Fruit fly (Drosophila melanogaster) whole organism, embryonic: ENCODE results near the gene CG13995.
A peak's percentile ranks its signal among the peaks of the same experiment; 100 is the strongest.

Source experiments
- CG10209 ChIP-seq: fragments of 200-800 bp; sonication (Bioruptor generic); optimal IDR thresholded peaks from 3 replicates; lab custom pipeline; 2017; ENCODE audit warnings: missing biosample characterization, mild to moderate bottlenecking, missing genetic modification characterization, missing genetic modification reagents
- CG12219 ChIP-seq: fragments of 200-800 bp; sonication (Bioruptor generic); optimal IDR thresholded peaks from 3 replicates; lab custom pipeline; 2018; ENCODE audit warnings: missing biosample characterization, mild to moderate bottlenecking, missing genetic modification characterization
- CG12942 ChIP-seq: fragments of 200-800 bp; sonication (Bioruptor generic); optimal IDR thresholded peaks from 3 replicates; lab custom pipeline; 2016; ENCODE audit warnings: missing biosample characterization, missing genetic modification characterization
- CG13894 ChIP-seq: fragments of 200-800 bp; sonication (Bioruptor generic); optimal IDR thresholded peaks from 3 replicates; lab custom pipeline; 2018; ENCODE audit warnings: missing biosample characterization, mild to moderate bottlenecking, missing genetic modification characterization, moderate library complexity
- CG15269 ChIP-seq: fragments of 200-800 bp; sonication (Bioruptor generic); optimal IDR thresholded peaks from 2 replicates; lab custom pipeline; 2018; ENCODE audit warnings: missing biosample characterization, mild to moderate bottlenecking, missing genetic modification characterization, moderate library complexity
- CG15696 ChIP-seq: fragments of 200-800 bp; sonication (Bioruptor generic); optimal IDR thresholded peaks from 2 replicates; lab custom pipeline; 2019; ENCODE audit warnings: missing biosample characterization, mild to moderate bottlenecking, missing genetic modification characterization, moderate library complexity
- CG16779 ChIP-seq: fragments of 200-800 bp; sonication (Bioruptor generic); IDR thresholded peaks from 2 replicates; pipeline ENCODE4 v1.3.6; 2022; ENCODE audit warnings: missing biosample characterization, missing genetic modification characterization
- CG17328 ChIP-seq: fragments of 200-800 bp; sonication (Bioruptor generic); IDR thresholded peaks from 2 replicates; pipeline ENCODE4 v1.3.6; 2022; ENCODE audit warnings: missing biosample characterization, missing genetic modification characterization
- CG18764 ChIP-seq: fragments of 200-800 bp; sonication (Bioruptor generic); optimal IDR thresholded peaks from 3 replicates; lab custom pipeline; 2016; ENCODE audit warnings: missing biosample characterization, missing genetic modification characterization
- CG2120 ChIP-seq: fragments of 200-800 bp; sonication (Bioruptor generic); optimal IDR thresholded peaks from 3 replicates; lab custom pipeline; 2016; ENCODE audit warnings: missing biosample characterization, missing genetic modification characterization
- CG2875 ChIP-seq: fragments of 200-800 bp; sonication (Bioruptor generic); optimal IDR thresholded peaks from 2 replicates; lab custom pipeline; 2017; ENCODE audit warnings: missing biosample characterization, mild to moderate bottlenecking, missing genetic modification characterization, missing genetic modification reagents
- CG33557 ChIP-seq: fragments of 200-800 bp; sonication (Bioruptor generic); optimal IDR thresholded peaks from 2 replicates; lab custom pipeline; 2019; ENCODE audit warnings: missing biosample characterization, mild to moderate bottlenecking, missing genetic modification characterization, moderate library complexity
- CG42726 ChIP-seq: fragments of 200-800 bp; sonication (Bioruptor generic); IDR thresholded peaks from 2 replicates; pipeline ENCODE4 v1.3.6; 2022; ENCODE audit warnings: missing biosample characterization, missing genetic modification characterization; ENCODE audit not compliant: partially characterized antibody
- CG6683 ChIP-seq: fragments of 200-800 bp; sonication (Bioruptor generic); optimal IDR thresholded peaks from 2 replicates; lab custom pipeline; 2017; ENCODE audit warnings: missing biosample characterization, mild to moderate bottlenecking, missing genetic modification characterization, missing genetic modification reagents
- CG6689 ChIP-seq: fragments of 200-800 bp; sonication (Bioruptor generic); IDR thresholded peaks from 2 replicates; pipeline ENCODE4 v1.3.6; 2022; ENCODE audit warnings: missing biosample characterization, missing genetic modification characterization
- CG6854 ChIP-seq: fragments of 200-800 bp; sonication (Bioruptor generic); optimal IDR thresholded peaks from 3 replicates; lab custom pipeline; 2017; ENCODE audit warnings: missing biosample characterization, mild to moderate bottlenecking, missing genetic modification characterization
- CG8281 ChIP-seq: fragments of 200-800 bp; sonication (Bioruptor generic); optimal IDR thresholded peaks from 2 replicates; lab custom pipeline; 2018; ENCODE audit warnings: missing biosample characterization, mild to moderate bottlenecking, missing genetic modification characterization, moderate library complexity
- CG8359 ChIP-seq: fragments of 200-800 bp; sonication (Bioruptor generic); optimal IDR thresholded peaks from 2 replicates; lab custom pipeline; 2017; ENCODE audit warnings: missing biosample characterization, mild to moderate bottlenecking, missing genetic modification characterization, borderline replicate concordance
- CG8924 ChIP-seq: fragments of 200-800 bp; optimal IDR thresholded peaks from 3 replicates; lab custom pipeline; 2019; ENCODE audit warnings: missing biosample characterization, mild to moderate bottlenecking, missing genetic modification characterization, moderate library complexity
- CG9437 ChIP-seq: fragments of 200-800 bp; sonication (Bioruptor generic); optimal IDR thresholded peaks from 2 replicates; lab custom pipeline; 2018; ENCODE audit warnings: missing biosample characterization, mild to moderate bottlenecking, missing genetic modification characterization
- CG9797 ChIP-seq: fragments of 200-800 bp; sonication (Bioruptor generic); optimal IDR thresholded peaks from 3 replicates; lab custom pipeline; 2018; ENCODE audit warnings: missing biosample characterization, mild to moderate bottlenecking, missing genetic modification characterization
- Dek ChIP-seq: fragments of 200-800 bp; sonication (Bioruptor generic); optimal IDR thresholded peaks from 3 replicates; lab custom pipeline; 2019; ENCODE audit warnings: missing biosample characterization, mild to moderate bottlenecking, missing genetic modification characterization, moderate library complexity
- Elba2 ChIP-seq: fragments of 200-800 bp; sonication (Bioruptor generic); optimal IDR thresholded peaks from 3 replicates; lab custom pipeline; 2016; ENCODE audit warnings: missing biosample characterization, missing genetic modification characterization
- Fer1 ChIP-seq: fragments of 200-800 bp; sonication (Bioruptor generic); optimal IDR thresholded peaks from 2 replicates; lab custom pipeline; 2017; ENCODE audit warnings: missing biosample characterization, mild to moderate bottlenecking, missing genetic modification characterization
- Med ChIP-seq: fragments of 200-800 bp; sonication (Bioruptor generic); peaks from one replicate; lab custom pipeline; 2016; ENCODE audit warnings: missing biosample characterization, missing genetic modification characterization, mild to moderate bottlenecking, inconsistent platforms, moderate library complexity
- Mes4 ChIP-seq: fragments of 200-800 bp; sonication (Bioruptor generic); optimal IDR thresholded peaks from 2 replicates; lab custom pipeline; 2016; ENCODE audit warnings: missing biosample characterization, missing genetic modification characterization
- Nf-YA ChIP-seq: fragments of 200-800 bp; sonication (Bioruptor generic); IDR thresholded peaks from 2 replicates; pipeline ENCODE4 v1.3.6; 2022; ENCODE audit warnings: missing biosample characterization, missing genetic modification characterization
- Nf-YB ChIP-seq: fragments of 200-800 bp; sonication (Bioruptor generic); optimal IDR thresholded peaks from 3 replicates; lab custom pipeline; 2019; ENCODE audit warnings: missing biosample characterization, mild to moderate bottlenecking, missing genetic modification characterization, moderate library complexity
- Stat92E ChIP-seq, 3 experiments: fragments of >200 bp in 2 of 3; fragments of 200-800 bp in 1 of 3; sonication (Bioruptor generic) in 1 of 3; optimal IDR thresholded peaks; 2 replicates each; lab custom pipeline; 2017 to 2019; ENCODE audit warnings: missing biosample characterization in 3 of 3, missing genetic modification characterization in 3 of 3, mild to moderate bottlenecking in 1 of 3, moderate library complexity in 1 of 3
- Vsx1 ChIP-seq: fragments of 200-800 bp; sonication (Bioruptor generic); optimal IDR thresholded peaks from 2 replicates; lab custom pipeline; 2017; ENCODE audit warnings: missing biosample characterization, mild to moderate bottlenecking, missing genetic modification characterization, missing genetic modification reagents
- amos ChIP-seq: fragments of 200-800 bp; sonication (Bioruptor generic); IDR thresholded peaks from 2 replicates; pipeline ENCODE4 v1.3.6; 2022; ENCODE audit warnings: missing biosample characterization, missing genetic modification characterization; ENCODE audit not compliant: partially characterized antibody
- bcd ChIP-seq: fragments of 200-800 bp; sonication (Bioruptor generic); optimal IDR thresholded peaks from 2 replicates; lab custom pipeline; 2017; ENCODE audit warnings: missing biosample characterization, mild to moderate bottlenecking, missing genetic modification characterization
- dpn ChIP-seq, 2 experiments: fragments of 200-800 bp; sonication (Bioruptor generic); optimal IDR thresholded peaks; 3 replicates each; lab custom pipeline; 2016; ENCODE audit warnings: missing biosample characterization in 2 of 2, missing genetic modification characterization in 2 of 2
- en ChIP-seq: fragments of 200-800 bp; sonication (Bioruptor generic); optimal IDR thresholded peaks from 2 replicates; lab custom pipeline; 2016; ENCODE audit warnings: missing biosample characterization, missing genetic modification characterization
- esg ChIP-seq: fragments of 200-800 bp; sonication (Bioruptor generic); conservative IDR thresholded peaks from 2 replicates; pipeline ENCODE4 v1.3.6; 2022; ENCODE audit warnings: missing biosample characterization, missing genetic modification characterization
- eyg ChIP-seq: fragments of 200-800 bp; sonication (Bioruptor generic); optimal IDR thresholded peaks from 3 replicates; lab custom pipeline; 2016; ENCODE audit warnings: missing biosample characterization, missing genetic modification characterization
- gce ChIP-seq: fragments of 200-800 bp; sonication (Bioruptor generic); IDR thresholded peaks from 3 replicates; pipeline ENCODE4 v1.3.6; 2022; ENCODE audit warnings: missing biosample characterization, missing genetic modification characterization
- h ChIP-seq: fragments of >200 bp; optimal IDR thresholded peaks from 2 replicates; lab custom pipeline; 2017
- ken ChIP-seq: fragments of 200-800 bp; sonication (Bioruptor generic); IDR thresholded peaks from 3 replicates; pipeline ENCODE4 v1.3.6; 2022; ENCODE audit warnings: missing biosample characterization, missing genetic modification characterization
- lbe ChIP-seq: fragments of 200-800 bp; sonication (Bioruptor generic); optimal IDR thresholded peaks from 2 replicates; lab custom pipeline; 2016; ENCODE audit warnings: missing biosample characterization, mild to moderate bottlenecking, missing genetic modification characterization
- nau ChIP-seq: fragments of 200-800 bp; sonication (Bioruptor generic); optimal IDR thresholded peaks from 3 replicates; lab custom pipeline; 2017; ENCODE audit warnings: missing biosample characterization, mild to moderate bottlenecking, missing genetic modification characterization, missing genetic modification reagents
- peb ChIP-seq: fragments of 200-800 bp; sonication (Bioruptor generic); IDR thresholded peaks from 2 replicates; pipeline ENCODE4 v1.3.6; 2022; ENCODE audit warnings: missing biosample characterization, missing genetic modification characterization
- pum ChIP-seq: fragments of 200-800 bp; sonication (Bioruptor generic); optimal IDR thresholded peaks from 2 replicates; lab custom pipeline; 2016; ENCODE audit warnings: missing biosample characterization, missing genetic modification characterization
- sens-2 ChIP-seq: fragments of 200-800 bp; sonication (Bioruptor generic); IDR thresholded peaks from 2 replicates; pipeline ENCODE4 v1.3.6; 2022; ENCODE audit warnings: missing biosample characterization, missing genetic modification characterization
- sima ChIP-seq: fragments of 200-800 bp; sonication (Bioruptor generic); optimal IDR thresholded peaks from 2 replicates; lab custom pipeline; 2016; ENCODE audit warnings: missing biosample characterization, missing genetic modification characterization
- sna ChIP-seq: fragments of 200-800 bp; sonication (Bioruptor generic); IDR thresholded peaks from 2 replicates; pipeline ENCODE4 v1.3.6; 2022; ENCODE audit warnings: missing biosample characterization, missing genetic modification characterization; ENCODE audit not compliant: partially characterized antibody
- so ChIP-seq: fragments of 200-800 bp; sonication (Bioruptor generic); IDR thresholded peaks from 3 replicates; pipeline ENCODE4 v1.3.6; 2022; ENCODE audit warnings: missing biosample characterization, missing genetic modification characterization
- sob ChIP-seq: fragments of 200-800 bp; sonication (Bioruptor generic); IDR thresholded peaks from 2 replicates; pipeline ENCODE4 v1.3.6; 2022; ENCODE audit warnings: missing biosample characterization, missing genetic modification characterization
- tll ChIP-seq, 2 experiments: fragments of 200-800 bp in 1 of 2; fragments of >200 bp in 1 of 2; sonication (Bioruptor generic) in 1 of 2; optimal IDR thresholded peaks; 2 replicates each; lab custom pipeline; 2017 to 2019; ENCODE audit warnings: missing biosample characterization in 2 of 2, missing genetic modification characterization in 2 of 2, mild to moderate bottlenecking in 1 of 2, moderate library complexity in 1 of 2
- zfh2 ChIP-seq: fragments of 200-800 bp; sonication (Bioruptor generic); optimal IDR thresholded peaks from 2 replicates; lab custom pipeline; 2016; ENCODE audit warnings: missing biosample characterization, missing genetic modification characterization

Gene CG13995

dm6 chr2L:6037830-6038229, 16.3 kb upstream of the CG13995 start, which contains the start of the genes CG9117 and CG31643 (continued):
- peak; percentile 32 for TF ChIP-seq CG15696 (tag; lab: Kevin White, UChicago)
- no peak for TF ChIP-seq sna (GFP tag; lab: Robert Waterston, UW)
- TF ChIP-seq Elba2, result peak; percentile 10
- no peak for TF ChIP-seq CG16779
- no peak for TF ChIP-seq CG8359
- peak; percentile 30 for TF ChIP-seq Mes4 (GFP tag; lab: Kevin White, UChicago)
- TF ChIP-seq CG12942 (GFP tag; lab: Kevin White, UChicago), result peak; percentile 57
- no peak for TF ChIP-seq h (lab: Kevin White, UChicago)
- peak; percentile 10 for TF ChIP-seq Dek (tag; lab: Kevin White, UChicago)
- peak; percentile 29 for TF ChIP-seq CG6683 (GFP tag; lab: Kevin White, UChicago)
- no peak for TF ChIP-seq CG13894 (tag; lab: Kevin White, UChicago)
- TF ChIP-seq CG2875, result no peak
- peak; percentile 42 for TF ChIP-seq eyg
- no peak for TF ChIP-seq nau (GFP tag; lab: Kevin White, UChicago)
- TF ChIP-seq CG8924 (tag; lab: Kevin White, UChicago), result peak; percentile 53
- TF ChIP-seq gce (GFP tag; lab: Robert Waterston, UW), result no peak
- no peak for TF ChIP-seq amos (GFP tag; lab: Robert Waterston, UW)
- no peak for TF ChIP-seq sens-2 (GFP tag; lab: Robert Waterston, UW)
- TF ChIP-seq CG9437, result peak; percentile 34
- peak in 1 of 2 experiments; percentile 76 for TF ChIP-seq tll (GFP tag; optimal IDR thresholded peaks at IDR 0.05; lab: Kevin White, UChicago)
- TF ChIP-seq bcd (GFP tag; lab: Kevin White, UChicago), result peak; percentile 46
- peak; percentile 20 for TF ChIP-seq CG10209
- peak; percentile 10 for TF ChIP-seq Nf-YB
- no peak for TF ChIP-seq CG15269 (tag; lab: Kevin White, UChicago)
- TF ChIP-seq lbe (GFP tag; lab: Kevin White, UChicago), result peak; percentile 55
- peak; percentile 91 for TF ChIP-seq Med (GFP tag; lab: Kevin White, UChicago)
- no peak for TF ChIP-seq Stat92E (GFP tag; optimal IDR thresholded peaks at IDR 0.05; lab: Kevin White, UChicago)
- no peak for TF ChIP-seq CG12219 (GFP tag; lab: Kevin White, UChicago)
- TF ChIP-seq pum (GFP tag; lab: Kevin White, UChicago), result peak; percentile 13
- no peak for TF ChIP-seq CG9797
- no peak for TF ChIP-seq CG6689
- TF ChIP-seq CG6854 (GFP tag; lab: Kevin White, UChicago), result no peak
- TF ChIP-seq sima (GFP tag; lab: Kevin White, UChicago), result no peak
- TF ChIP-seq peb, result no peak
- TF ChIP-seq CG33557 (GFP tag; lab: Kevin White, UChicago), result peak; percentile 20
- TF ChIP-seq Nf-YA, result no peak
- TF ChIP-seq esg (GFP tag; lab: Robert Waterston, UW), result 0 out of 2 replicates have a peak, but pooled peaks have one; percentile 7
- TF ChIP-seq dpn (GFP tag; optimal IDR thresholded peaks at IDR 0.05; lab: Kevin White, UChicago), result peak; percentile 60 to 61
- no peak for TF ChIP-seq Vsx1 (GFP tag; lab: Kevin White, UChicago)
- peak; percentile 41 for TF ChIP-seq CG18764 (GFP tag; lab: Kevin White, UChicago)
- peak; percentile 67 for TF ChIP-seq Fer1 (GFP tag; lab: Kevin White, UChicago)
- peak; percentile 68 for TF ChIP-seq zfh2
- TF ChIP-seq sob (GFP tag; lab: Robert Waterston, UW), result peak; percentile 58; the same call in 1 of the 2 replicates
- peak; percentile 85 for TF ChIP-seq CG2120 (GFP tag; lab: Kevin White, UChicago)
- TF ChIP-seq so (GFP tag; lab: Robert Waterston, UW), result no peak
- no peak for TF ChIP-seq en (GFP tag; lab: Kevin White, UChicago)
- no peak for TF ChIP-seq CG42726 (GFP tag; lab: Robert Waterston, UW)
- peak; percentile 31; the same call in 1 of the 2 replicates for TF ChIP-seq CG17328
- TF ChIP-seq CG8281 (tag; lab: Kevin White, UChicago), result no peak
- no peak for TF ChIP-seq ken (GFP tag; lab: Robert Waterston, UW)
